Worm (Caenorhabditis elegans) whole organism, mixed stage, embryonic: ENCODE measurements around the gene F53C3.8.

Experiments
- M03D4.4 ChIP-seq: sonication (generic microtip); optimal IDR thresholded peaks from 2 replicates; lab custom pipeline; 2017; ENCODE audit warnings: mild to moderate bottlenecking, missing genetic modification characterization, missing compliant biosample characterization
- bed-3 ChIP-seq: fragments of 200-800 bp; sonication (Bioruptor generic); optimal IDR thresholded peaks from 3 replicates; lab custom pipeline; 2018; ENCODE audit warnings: mild to moderate bottlenecking, missing genetic modification characterization, moderate library complexity, missing compliant biosample characterization
- ceh-39 ChIP-seq: fragments of 150-350 bp; optimal IDR thresholded peaks from 2 replicates; lab custom pipeline; 2014; ENCODE audit warnings: missing biosample characterization, missing genetic modification characterization
- ceh-83 ChIP-seq: fragments of 200-800 bp; sonication (Bioruptor generic); optimal IDR thresholded peaks from 2 replicates; lab custom pipeline; 2018; ENCODE audit warnings: mild to moderate bottlenecking, missing genetic modification characterization, missing compliant biosample characterization
- ces-1 ChIP-seq: fragments of 150-350 bp; optimal IDR thresholded peaks from 2 replicates; lab custom pipeline; 2014; ENCODE audit warnings: missing biosample characterization, missing genetic modification reagents, missing genetic modification characterization
- cnd-1 ChIP-seq: fragments of 200-800 bp; sonication (Bioruptor generic); optimal IDR thresholded peaks from 2 replicates; lab custom pipeline; 2018; ENCODE audit warnings: mild to moderate bottlenecking, missing genetic modification characterization, missing compliant biosample characterization
- drap-1 ChIP-seq: fragments of 200-800 bp; sonication (Bioruptor generic); optimal IDR thresholded peaks from 3 replicates; lab custom pipeline; 2018; ENCODE audit warnings: mild to moderate bottlenecking, missing genetic modification characterization, missing compliant biosample characterization
- elt-1 ChIP-seq: sonication (generic microtip); optimal IDR thresholded peaks from 2 replicates; lab custom pipeline; 2017; ENCODE audit warnings: missing genetic modification characterization, mild to moderate bottlenecking, missing compliant biosample characterization, antibody characterized with exemption, moderate library complexity, borderline replicate concordance; ENCODE audit not compliant: insufficient read depth
- flh-1 ChIP-seq: fragments of 200-800 bp; sonication (Bioruptor generic); optimal IDR thresholded peaks from 2 replicates; lab custom pipeline; 2018; ENCODE audit warnings: mild to moderate bottlenecking, missing genetic modification characterization, moderate library complexity, missing compliant biosample characterization
- lin-13 ChIP-seq: fragments of 150-350 bp; optimal IDR thresholded peaks from 2 replicates; lab custom pipeline; 2014; ENCODE audit warnings: missing biosample characterization, missing genetic modification characterization
- lin-32 ChIP-seq: fragments of 200-800 bp; sonication (Bioruptor generic); optimal IDR thresholded peaks from 2 replicates; lab custom pipeline; 2018; ENCODE audit warnings: mild to moderate bottlenecking, missing genetic modification characterization, missing compliant biosample characterization
- mab-5 ChIP-seq: fragments of 150-350 bp; optimal IDR thresholded peaks from 2 replicates; lab custom pipeline; 2014; ENCODE audit warnings: missing biosample characterization, missing genetic modification characterization
- mls-2 ChIP-seq: sonication (generic microtip); optimal IDR thresholded peaks from 2 replicates; lab custom pipeline; 2016; ENCODE audit warnings: mild to moderate bottlenecking, missing genetic modification characterization, moderate library complexity, missing compliant biosample characterization
- nhr-237 ChIP-seq: fragments of 150-350 bp; optimal IDR thresholded peaks from 2 replicates; lab custom pipeline; 2014; ENCODE audit warnings: missing biosample characterization, missing genetic modification characterization
- nhr-28 ChIP-seq: fragments of 150-350 bp; optimal IDR thresholded peaks from 2 replicates; lab custom pipeline; 2014; ENCODE audit warnings: missing biosample characterization, missing genetic modification characterization
- pha-4 ChIP-seq: fragments of 150-350 bp; optimal IDR thresholded peaks from 2 replicates; lab custom pipeline; 2018; ENCODE audit warnings: missing biosample characterization, missing genetic modification reagents, missing genetic modification characterization
- sem-2 ChIP-seq: fragments of 200-800 bp; sonication (Bioruptor generic); optimal IDR thresholded peaks from 2 replicates; lab custom pipeline; 2018; ENCODE audit warnings: mild to moderate bottlenecking, missing genetic modification characterization, missing compliant biosample characterization
- snpc-4 ChIP-seq: fragments of 150-350 bp; optimal IDR thresholded peaks from 2 replicates; lab custom pipeline; 2014; ENCODE audit warnings: missing biosample characterization, missing genetic modification characterization
- sptf-1 ChIP-seq: sonication (generic microtip); optimal IDR thresholded peaks from 2 replicates; lab custom pipeline; 2017; ENCODE audit warnings: mild to moderate bottlenecking, missing genetic modification characterization, moderate library complexity, missing compliant biosample characterization
- tbx-8 ChIP-seq: fragments of 200-800 bp; sonication (Bioruptor generic); optimal IDR thresholded peaks from 2 replicates; lab custom pipeline; 2018; ENCODE audit warnings: mild to moderate bottlenecking, missing genetic modification characterization, moderate library complexity, missing compliant biosample characterization
- unc-120 ChIP-seq: sonication (generic microtip); optimal IDR thresholded peaks from 2 replicates; lab custom pipeline; 2017; ENCODE audit warnings: missing genetic modification characterization, missing compliant biosample characterization; ENCODE audit not compliant: poor library complexity, severe bottlenecking
- unc-39 ChIP-seq: fragments of 150-350 bp; optimal IDR thresholded peaks from 2 replicates; lab custom pipeline; 2014; ENCODE audit warnings: missing biosample characterization, missing genetic modification characterization
- zip-8 ChIP-seq: fragments of 150-350 bp; optimal IDR thresholded peaks from 2 replicates; lab custom pipeline; 2014; ENCODE audit warnings: missing biosample characterization, missing genetic modification characterization
- ztf-11 ChIP-seq: fragments of 150-350 bp; optimal IDR thresholded peaks from 2 replicates; lab custom pipeline; 2014; ENCODE audit warnings: missing biosample characterization, missing genetic modification characterization

The F53C3.8 gene

DNA sequence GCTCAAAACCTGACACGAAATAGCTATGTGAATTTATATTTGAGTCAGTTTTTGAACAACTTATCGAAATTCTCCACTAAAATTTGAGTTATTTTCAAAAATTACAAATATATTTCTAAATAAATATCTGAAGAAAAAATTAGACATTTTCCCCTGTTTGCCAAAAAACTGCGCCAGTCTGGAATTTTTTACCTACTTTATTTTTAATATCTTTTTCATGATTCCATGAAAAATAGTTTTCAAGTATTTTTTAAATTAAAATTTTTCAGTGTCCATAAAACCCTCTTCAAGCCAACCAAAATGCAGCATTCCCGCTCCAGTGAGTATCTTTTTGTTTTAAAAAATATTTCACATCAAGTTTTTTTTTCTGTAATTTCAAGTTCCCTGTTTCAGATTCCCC is at the start of gene F53C3.8:
TSS of gene F53C3.8 (plus strand) at position 301 of the 400 bp plus-strand sequence.
- TF ChIP-seq ztf-11 (tag; lab: Kevin White, UChicago) (no peak), tbx-8 (GFP tag; lab: Kevin White, UChicago) (no peak), lin-13 (tag; lab: Kevin White, UChicago) (no peak), mls-2 (tag; lab: Kevin White, UChicago) (no peak), flh-1 (GFP tag; lab: Kevin White, UChicago) (no peak), cnd-1 (tag; lab: Kevin White, UChicago) (no peak), M03D4.4 (tag; lab: Kevin White, UChicago) (no peak), drap-1 (GFP tag; lab: Kevin White, UChicago) (no peak), zip-8 (tag; lab: Kevin White, UChicago) (no peak)

DNA sequence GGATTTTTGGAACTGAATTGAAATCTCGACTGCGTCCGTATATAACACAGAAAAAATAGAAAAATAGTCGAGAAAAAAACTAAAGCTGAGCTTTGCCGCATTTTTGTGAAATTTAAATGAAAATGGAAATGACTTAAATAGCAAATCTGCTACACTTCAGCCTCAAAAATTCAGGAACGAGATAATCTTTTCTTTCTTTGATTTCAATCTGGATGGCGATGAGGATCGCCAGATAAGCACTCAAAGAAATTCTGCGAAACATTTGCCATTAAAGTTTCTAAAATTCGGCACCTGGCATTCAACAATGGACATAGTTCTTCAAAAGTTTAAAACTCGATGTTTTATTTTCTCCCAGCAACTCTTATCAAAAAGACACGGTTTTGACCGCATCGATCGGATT is 47.9 kb upstream of the F53C3.8 start, which contains the start of the genes C17A2.7 and C17A2.3:
TSS of gene C17A2.7 (minus strand) at position 101 of the 400 bp plus-strand sequence.
TSS of gene C17A2.3 (plus strand) at position 305 of the 400 bp plus-strand sequence.
- TF ChIP-seq elt-1 (tag; lab: Kevin White, UChicago), result peak; percentile 36
- no peak for TF ChIP-seq ceh-39

DNA sequence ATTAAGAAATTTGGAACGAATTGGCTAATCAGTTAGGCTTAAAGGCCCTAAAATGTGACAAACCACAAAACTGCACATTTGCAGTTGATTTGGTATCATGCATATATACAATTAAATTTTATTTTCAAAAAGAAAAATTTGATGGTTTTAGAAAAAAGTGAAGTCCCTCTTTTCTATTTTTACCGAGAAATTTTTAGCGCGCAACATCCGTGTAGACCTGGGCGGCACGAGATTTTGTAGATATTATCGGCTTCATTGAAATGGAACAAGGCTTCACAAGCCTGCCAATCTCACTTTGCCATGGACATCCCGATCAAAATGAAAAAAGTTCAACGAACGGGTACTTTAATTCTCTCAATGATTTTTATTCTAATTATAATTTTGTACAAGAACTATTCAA is 45.2 kb upstream of the F53C3.8 start, which contains the start of gene C17A2.2:
TSS of gene C17A2.2 (plus strand) at position 301 of the 400 bp plus-strand sequence.
- TF ChIP-seq bed-3 (GFP tag; lab: Kevin White, UChicago) (no peak), sptf-1 (tag; lab: Kevin White, UChicago) (no peak), ces-1 (GFP tag; lab: Kevin White, UChicago) (no peak)
- TF ChIP-seq, all 35 proteins: peak for 0

ce11 chrII:3850655-3851054 is 40.6 kb upstream of the F53C3.8 start, which contains the start of gene nhr-72:
TSS of gene nhr-72 (minus strand) at chrII:3850755.
- TF ChIP-seq lin-32 (GFP tag; lab: Kevin White, UChicago), result no peak
- TF ChIP-seq, all 35 proteins: peak for 0

ce11 chrII:3852654-3853053 is 38.6 kb upstream of the F53C3.8 start, which contains the start of gene nhr-257:
TSS of gene nhr-257 (plus strand) at chrII:3852954.
- TF ChIP-seq unc-39 (tag; lab: Kevin White, UChicago) (no peak), flh-1 (GFP tag; lab: Kevin White, UChicago) (no peak), bed-3 (GFP tag; lab: Kevin White, UChicago) (no peak), mls-2 (tag; lab: Kevin White, UChicago) (no peak), nhr-237 (tag; lab: Kevin White, UChicago) (no peak), tbx-8 (GFP tag; lab: Kevin White, UChicago) (no peak), lin-13 (tag; lab: Kevin White, UChicago) (no peak), nhr-28 (tag; lab: Kevin White, UChicago) (no peak), sptf-1 (tag; lab: Kevin White, UChicago) (no peak)

- TF ChIP-seq snpc-4, result no peak
- no peak for TF ChIP-seq ces-1 (GFP tag; lab: Kevin White, UChicago)
- TF ChIP-seq bed-3 (GFP tag; lab: Kevin White, UChicago), result no peak
- no peak for TF ChIP-seq elt-1 (tag; lab: Kevin White, UChicago)
- no peak for TF ChIP-seq unc-120 (tag; lab: Kevin White, UChicago)
- TF ChIP-seq lin-13 (tag; lab: Kevin White, UChicago), result no peak
- no peak for TF ChIP-seq zip-8 (tag; lab: Kevin White, UChicago)
- TF ChIP-seq tbx-8 (GFP tag; lab: Kevin White, UChicago), result no peak
- no peak for TF ChIP-seq sem-2 (GFP tag; lab: Kevin White, UChicago)
- TF ChIP-seq mab-5, result no peak
- TF ChIP-seq lin-32 (GFP tag; lab: Kevin White, UChicago), result no peak
- no peak for TF ChIP-seq ceh-83 (GFP tag; lab: Kevin White, UChicago)
- no peak for TF ChIP-seq pha-4 (tag; lab: Kevin White, UChicago)
- no peak for TF ChIP-seq nhr-28 (tag; lab: Kevin White, UChicago)
- no peak for TF ChIP-seq mls-2 (tag; lab: Kevin White, UChicago)
Measured at ce11 chrII:3860826-3861225, 30.4 kb upstream of the F53C3.8 start, which contains the start of gene oac-11. TSS of gene oac-11 (minus strand) at chrII:3860926.

ce11 chrII:3862053-3862452 is 29.2 kb upstream of the F53C3.8 start:
- TF ChIP-seq lin-32 (GFP tag; lab: Kevin White, UChicago) (no peak), nhr-237 (tag; lab: Kevin White, UChicago) (no peak)
